Fruit fly (Drosophila melanogaster): ENCODE results near the gene Myb.

Myb gene

dm6 chrX:15841346-15841745 is 16.3 kb downstream of the Myb start (continued):
- no peak for TF ChIP-seq CG5180 (GFP tag; optimal IDR thresholded peaks at IDR 0.05)
- TF ChIP-seq HmgD (GFP tag; optimal IDR thresholded peaks at IDR 0.05) = no peak
- no peak for TF ChIP-seq Fer1 (GFP tag; optimal IDR thresholded peaks at IDR 0.05)
- TF ChIP-seq Side (GFP tag; optimal IDR thresholded peaks at IDR 0.05) = no peak
- TF ChIP-seq CG8089 (GFP tag; optimal IDR thresholded peaks at IDR 0.05) = no peak
- TF ChIP-seq Lhr (GFP tag; optimal IDR thresholded peaks at IDR 0.05) = no peak
- no peak for TF ChIP-seq D19A (tag; optimal IDR thresholded peaks at IDR 0.05)

dm6 chrX:15840003-15840402 is 17.6 kb downstream of the Myb start:
- peak; percentile 23 for TF ChIP-seq zen (tag; optimal IDR thresholded peaks at IDR 0.05)
- TF ChIP-seq pita (GFP tag; optimal IDR thresholded peaks at IDR 0.05) = peak; percentile 29
- TF ChIP-seq stc (GFP tag; IDR thresholded peaks at IDR 0.05) = no peak
- TF ChIP-seq BEAF-32 (GFP tag; optimal IDR thresholded peaks at IDR 0.05) = peak; percentile 19
- peak in 1 of 2 experiments; percentile 93 for TF ChIP-seq insv (GFP tag; optimal IDR thresholded peaks at IDR 0.05)

- TF ChIP-seq CG11723 (GFP tag; optimal IDR thresholded peaks at IDR 0.05) = no peak
- TF ChIP-seq lola (GFP tag; optimal IDR thresholded peaks at IDR 0.05) = no peak
- no peak for TF ChIP-seq CG10979 (tag; optimal IDR thresholded peaks at IDR 0.05)
- TF ChIP-seq CG11398 (GFP tag; optimal IDR thresholded peaks at IDR 0.05) = no peak
- no peak for TF ChIP-seq CG15514 (GFP tag; optimal IDR thresholded peaks at IDR 0.05)
- no peak for TF ChIP-seq CG9876 (GFP tag; optimal IDR thresholded peaks at IDR 0.05)
- TF ChIP-seq CG1603 (tag; optimal IDR thresholded peaks at IDR 0.05) = no peak
- no peak for TF ChIP-seq lmd (GFP tag; IDR thresholded peaks at IDR 0.05)
These were observed 20.1 kb downstream of the Myb start, which contains the start of gene CG8565 for dm6 chrX:15837530-15837929. TSS of gene CG8565 (plus strand) at chrX:15837830.

dm6 chrX:15835393-15835792 is 22.2 kb downstream of the Myb start, which contains the start of gene Chc:
TSS of gene Chc (minus strand) at chrX:15835490.
- TF ChIP-seq Rfx (GFP tag; IDR thresholded peaks at IDR 0.05) (peak; percentile 36; the same call in 1 of the 2 replicates), kah (GFP tag; optimal IDR thresholded peaks at IDR 0.05) (peak; percentile 33), slbo (GFP tag; IDR thresholded peaks at IDR 0.05) (no peak), CG8924 (tag; optimal IDR thresholded peaks at IDR 0.05) (peak; percentile 29), BEAF-32 (GFP tag; optimal IDR thresholded peaks at IDR 0.05) (peak; percentile 94), chinmo (GFP tag; IDR thresholded peaks at IDR 0.05; ENCODE audit: partially characterized antibody) (peak; percentile 98), vnd (GFP tag; IDR thresholded peaks at IDR 0.05; ENCODE audit: partially characterized antibody) (peak; percentile 96), ranshi (GFP tag; IDR thresholded peaks at IDR 0.05) (no peak), row (GFP tag; IDR thresholded peaks at IDR 0.05) (peak; percentile 68), CG9727 (GFP tag; optimal IDR thresholded peaks at IDR 0.05) (no peak), otp (GFP tag; IDR thresholded peaks at IDR 0.05) (no peak), CG1603 (tag; optimal IDR thresholded peaks at IDR 0.05) (peak; percentile 75), CG3847 (GFP tag; IDR thresholded peaks at IDR 0.05) (no peak), Pdp1 (GFP tag; optimal IDR thresholded peaks at IDR 0.05) (peak in 1 of 2 experiments; percentile 94), sob (GFP tag; IDR thresholded peaks at IDR 0.05) (peak; percentile 10; the same call in 1 of the 2 replicates), CG2120 (GFP tag; optimal IDR thresholded peaks at IDR 0.05) (peak; percentile 21), Med (GFP tag) (peak; percentile 76), CG9876 (GFP tag; optimal IDR thresholded peaks at IDR 0.05) (no peak), fd96Cb (tag; optimal IDR thresholded peaks at IDR 0.05) (no peak), CG15479 (GFP tag; optimal IDR thresholded peaks at IDR 0.05) (peak; percentile 44), Usf (GFP tag; optimal IDR thresholded peaks at IDR 0.05) (no peak), tna (GFP tag; IDR thresholded peaks at IDR 0.05; ENCODE audit: partially characterized antibody) (peak; percentile 96), Opbp (GFP tag; IDR thresholded peaks at IDR 0.05; ENCODE audit: partially characterized antibody) (peak; percentile 98), HLH4C (GFP tag; IDR thresholded peaks at IDR 0.05; ENCODE audit: partially characterized antibody) (peak; percentile 98), Ets97D (GFP tag; optimal IDR thresholded peaks at IDR 0.05) (peak; percentile 30), lmd (GFP tag; IDR thresholded peaks at IDR 0.05) (no peak), CG15514 (GFP tag; optimal IDR thresholded peaks at IDR 0.05) (peak; percentile 43), ssp (GFP tag; IDR thresholded peaks at IDR 0.05) (peak; percentile 36; the same call in 1 of the 2 replicates), CG12155 (GFP tag; optimal IDR thresholded peaks at IDR 0.05) (no peak), CG10959 (GFP tag; IDR thresholded peaks at IDR 0.05) (no peak)
